Worm (Caenorhabditis elegans) whole organism, L1 larva: ENCODE measurements around the gene flp-12.

Experiments
- C04F5.9 ChIP-seq: sonication (generic microtip); optimal IDR thresholded peaks from 2 replicates; lab custom pipeline; 2016; ENCODE audit warnings: missing genetic modification characterization, missing compliant biosample characterization
- C34B4.2 ChIP-seq: sonication (generic microtip); optimal IDR thresholded peaks from 2 replicates; lab custom pipeline; 2017; ENCODE audit warnings: mild to moderate bottlenecking, missing genetic modification characterization, missing compliant biosample characterization
- alr-1 ChIP-seq: fragments of 200-800 bp; sonication (Bioruptor generic); optimal IDR thresholded peaks from 2 replicates; lab custom pipeline; 2018; ENCODE audit warnings: borderline replicate concordance, mild to moderate bottlenecking, missing genetic modification characterization, missing compliant biosample characterization
- aly-2 ChIP-seq: fragments of 150-350 bp; optimal IDR thresholded peaks from 2 replicates; lab custom pipeline; 2014; ENCODE audit warnings: missing biosample characterization, missing genetic modification characterization
- ama-1 ChIP-seq: fragments of 150-350 bp; optimal IDR thresholded peaks from 2 replicates; lab custom pipeline; 2014
- blmp-1 ChIP-seq: fragments of 150-350 bp; optimal IDR thresholded peaks from 2 replicates; lab custom pipeline; 2014; ENCODE audit warnings: missing biosample characterization, missing genetic modification characterization
- ceh-82 ChIP-seq, 3 experiments: fragments of 150-350 bp in 1 of 3; sonication (generic microtip) in 2 of 3; optimal IDR thresholded peaks; 2 replicates each; lab custom pipeline; 2014 to 2017; ENCODE audit warnings: missing biosample characterization in 3 of 3, missing genetic modification characterization in 3 of 3
- ceh-90 ChIP-seq: sonication (generic microtip); optimal IDR thresholded peaks from 2 replicates; lab custom pipeline; 2016; ENCODE audit warnings: missing genetic modification characterization, missing compliant biosample characterization
- ces-1 ChIP-seq: fragments of 150-350 bp; optimal IDR thresholded peaks from 2 replicates; lab custom pipeline; 2014; ENCODE audit warnings: missing biosample characterization, missing genetic modification reagents, missing genetic modification characterization
- egl-27 ChIP-seq, 2 experiments: fragments of 150-350 bp in 1 of 2; sonication (generic microtip); optimal IDR thresholded peaks; 3 replicates each; lab custom pipeline; 2017 to 2018; ENCODE audit warnings: missing biosample characterization in 2 of 2, missing genetic modification characterization in 2 of 2, missing genetic modification reagents in 2 of 2
- elt-2 ChIP-seq: sonication (generic microtip); optimal IDR thresholded peaks from 2 replicates; lab custom pipeline; 2016; ENCODE audit warnings: missing genetic modification characterization, mild to moderate bottlenecking, inconsistent platforms, missing compliant biosample characterization, missing genetic modification reagents
- fkh-10 ChIP-seq: sonication (generic microtip); optimal IDR thresholded peaks from 2 replicates; lab custom pipeline; 2017; ENCODE audit warnings: missing biosample characterization, missing genetic modification reagents, missing genetic modification characterization
- hlh-4 ChIP-seq: sonication (generic microtip); optimal IDR thresholded peaks from 2 replicates; lab custom pipeline; 2016; ENCODE audit warnings: mild to moderate bottlenecking, missing genetic modification characterization, missing compliant biosample characterization
- hpl-2 ChIP-seq: fragments of 150-350 bp; optimal IDR thresholded peaks from 2 replicates; lab custom pipeline; 2014; ENCODE audit warnings: missing biosample characterization, missing genetic modification reagents, missing genetic modification characterization
- jun-1 ChIP-seq: fragments of 150-350 bp; optimal IDR thresholded peaks from 2 replicates; lab custom pipeline; 2014; ENCODE audit warnings: missing biosample characterization, missing genetic modification reagents, missing genetic modification characterization
- lin-14 ChIP-seq: fragments of 200-800 bp; sonication (Bioruptor generic); optimal IDR thresholded peaks from 2 replicates; lab custom pipeline; 2018; ENCODE audit warnings: mild to moderate bottlenecking, missing genetic modification characterization, moderate library complexity, missing compliant biosample characterization
- lin-35 ChIP-seq, 2 experiments: fragments of 150-350 bp; optimal IDR thresholded peaks; 2 replicates each; lab custom pipeline; 2014; ENCODE audit warnings: missing biosample characterization in 2 of 2, missing genetic modification characterization in 2 of 2, missing genetic modification reagents in 2 of 2
- mab-9 ChIP-seq: fragments of 200-800 bp; sonication (Bioruptor generic); IDR thresholded peaks from 2 replicates; pipeline ENCODE4 v1.3.6; 2022; ENCODE audit warnings: missing genetic modification reagents, missing genetic modification characterization, missing compliant biosample characterization
- mdl-1 ChIP-seq, 2 experiments: fragments of 150-350 bp; optimal IDR thresholded peaks; 2 replicates each; lab custom pipeline; 2014 to 2017; ENCODE audit warnings: missing biosample characterization in 2 of 2, missing genetic modification characterization in 2 of 2, inconsistent platforms in 1 of 2
- mef-2 ChIP-seq: fragments of 150-350 bp; optimal IDR thresholded peaks from 2 replicates; lab custom pipeline; 2014; ENCODE audit warnings: missing biosample characterization, missing genetic modification characterization
- nhr-12 ChIP-seq: sonication (generic microtip); optimal IDR thresholded peaks from 2 replicates; lab custom pipeline; 2017; ENCODE audit warnings: missing biosample characterization, missing genetic modification characterization
- nhr-20 ChIP-seq: sonication (generic microtip); optimal IDR thresholded peaks from 2 replicates; lab custom pipeline; 2016; ENCODE audit warnings: mild to moderate bottlenecking, missing genetic modification characterization, missing compliant biosample characterization
- nhr-237 ChIP-seq: fragments of 150-350 bp; optimal IDR thresholded peaks from 2 replicates; lab custom pipeline; 2014; ENCODE audit warnings: missing biosample characterization, missing genetic modification characterization
- nhr-47 ChIP-seq: sonication (generic microtip); optimal IDR thresholded peaks from 2 replicates; lab custom pipeline; 2016; ENCODE audit warnings: mild to moderate bottlenecking, missing genetic modification characterization, moderate library complexity, missing compliant biosample characterization
- nhr-71 ChIP-seq: sonication (generic microtip); optimal IDR thresholded peaks from 2 replicates; lab custom pipeline; 2016; ENCODE audit warnings: mild to moderate bottlenecking, missing genetic modification characterization, moderate library complexity, missing compliant biosample characterization
- nhr-76 ChIP-seq: sonication (generic microtip); optimal IDR thresholded peaks from 2 replicates; lab custom pipeline; 2017; ENCODE audit warnings: missing biosample characterization, missing genetic modification characterization
- nhr-77 ChIP-seq: fragments of 150-350 bp; optimal IDR thresholded peaks from 2 replicates; lab custom pipeline; 2014; ENCODE audit warnings: missing biosample characterization, missing genetic modification characterization
- nhr-85 ChIP-seq: sonication (generic microtip); peaks from one replicate; lab custom pipeline; 2016; ENCODE audit warnings: missing genetic modification characterization, inconsistent platforms, missing compliant biosample characterization
- nhr-90 ChIP-seq: sonication (generic microtip); optimal IDR thresholded peaks from 2 replicates; lab custom pipeline; 2016; ENCODE audit warnings: mild to moderate bottlenecking, missing genetic modification characterization, missing compliant biosample characterization; ENCODE audit not compliant: poor library complexity
- pax-3 ChIP-seq: fragments of 200-800 bp; sonication (Bioruptor generic); optimal IDR thresholded peaks from 2 replicates; lab custom pipeline; 2018; ENCODE audit warnings: mild to moderate bottlenecking, missing genetic modification characterization, moderate library complexity, missing compliant biosample characterization
- pqm-1 ChIP-seq: sonication (generic microtip); optimal IDR thresholded peaks from 3 replicates; lab custom pipeline; 2017; ENCODE audit warnings: missing biosample characterization, missing genetic modification characterization
- skn-1 ChIP-seq: fragments of 150-350 bp; optimal IDR thresholded peaks from 2 replicates; lab custom pipeline; 2014; ENCODE audit warnings: missing biosample characterization, missing genetic modification characterization
- snu-23 ChIP-seq: sonication (generic microtip); optimal IDR thresholded peaks from 2 replicates; lab custom pipeline; 2016; ENCODE audit warnings: missing genetic modification characterization, missing compliant biosample characterization
- sup-37 ChIP-seq: fragments of 200-800 bp; sonication (Bioruptor generic); optimal IDR thresholded peaks from 2 replicates; lab custom pipeline; 2018; ENCODE audit warnings: mild to moderate bottlenecking, missing genetic modification characterization, missing compliant biosample characterization
- swsn-7 ChIP-seq: sonication (generic microtip); optimal IDR thresholded peaks from 2 replicates; lab custom pipeline; 2016; ENCODE audit warnings: missing genetic modification characterization, missing compliant biosample characterization
- tlp-1 ChIP-seq: fragments of 150-350 bp; optimal IDR thresholded peaks from 2 replicates; lab custom pipeline; 2014; ENCODE audit warnings: missing biosample characterization, missing genetic modification characterization
- unc-86 ChIP-seq: sonication (generic microtip); optimal IDR thresholded peaks from 2 replicates; lab custom pipeline; 2016; ENCODE audit warnings: missing genetic modification characterization, missing compliant biosample characterization
- vab-15 ChIP-seq: sonication (generic microtip); optimal IDR thresholded peaks from 2 replicates; lab custom pipeline; 2017; ENCODE audit warnings: missing genotype, mild to moderate bottlenecking, missing genetic modification characterization, missing compliant biosample characterization
- ztf-11 ChIP-seq, 2 experiments: sonication (generic microtip); optimal IDR thresholded peaks; 2 replicates each; lab custom pipeline; 2016 to 2017; ENCODE audit warnings: missing genetic modification characterization in 2 of 2, missing biosample characterization in 1 of 2, missing compliant biosample characterization in 1 of 2

Gene flp-12

DNA sequence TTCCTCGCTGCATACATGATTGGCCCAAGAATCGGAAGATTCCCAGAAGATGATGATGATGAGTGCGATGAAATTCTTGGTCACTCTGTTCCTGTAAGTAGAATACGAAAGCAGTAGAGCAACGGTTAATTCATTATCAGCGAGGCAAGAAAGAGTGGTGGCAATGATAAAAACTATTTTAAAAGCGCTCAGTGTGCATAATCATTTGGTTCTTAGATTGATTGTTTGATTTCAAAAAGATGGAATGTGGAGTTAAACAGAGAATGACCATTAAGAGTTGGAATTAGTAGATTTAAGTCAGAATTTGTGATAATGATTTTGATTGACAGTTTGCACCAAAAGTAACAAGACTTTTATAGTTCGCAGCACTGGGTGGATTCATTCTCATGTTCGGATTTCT lies 25.0 kb downstream of the flp-12 start:
- TF ChIP-seq elt-2 (tag; lab: Kevin White, UChicago) (peak; percentile 67), C34B4.2 (tag; lab: Kevin White, UChicago) (no peak), nhr-85 (tag; lab: Kevin White, UChicago) (no peak), nhr-77 (tag; lab: Kevin White, UChicago) (no peak), sup-37 (GFP tag; lab: Kevin White, UChicago) (no peak)

DNA sequence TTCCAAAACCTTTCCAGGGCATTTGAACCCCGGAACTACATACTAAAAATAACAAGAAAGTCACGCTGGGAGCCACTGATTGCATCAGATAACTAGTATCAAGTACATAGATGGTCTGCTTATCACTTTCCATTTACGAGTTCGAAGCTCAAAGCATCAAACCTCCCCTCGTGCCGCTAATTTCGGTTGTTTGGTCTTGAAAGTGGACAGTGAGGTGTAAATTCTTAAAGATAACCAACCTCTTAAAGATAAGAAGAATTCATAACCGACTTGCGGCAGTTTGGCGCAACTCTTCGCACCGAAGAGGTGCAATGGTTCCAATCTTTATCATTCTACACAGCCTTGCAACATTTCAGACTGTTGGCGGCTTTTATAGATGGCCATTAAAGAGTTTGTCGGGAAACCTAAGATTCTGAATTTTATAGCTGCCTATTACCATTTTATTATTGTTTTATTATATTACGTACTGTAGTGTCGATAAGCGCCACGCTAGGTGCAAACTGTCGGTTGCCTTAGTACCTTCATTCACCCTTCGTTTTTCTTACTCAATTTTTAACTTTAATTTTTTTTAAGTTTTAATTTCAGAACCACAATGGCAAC lies 27.3 kb downstream of the flp-12 start, which contains the start of gene amt-4:
amt-4 (plus strand) TSS at position 586 of the 600 bp plus-strand sequence.
- TF ChIP-seq tlp-1 (tag; lab: Kevin White, UChicago) (peak; percentile 27), lin-14 (GFP tag; lab: Kevin White, UChicago) (peak; percentile 4), nhr-71 (tag; lab: Kevin White, UChicago) (peak; percentile 31), jun-1 (tag; lab: Kevin White, UChicago) (peak; percentile 13), vab-15 (tag; lab: Kevin White, UChicago) (no peak), nhr-12 (no peak), elt-2 (tag; lab: Kevin White, UChicago) (peak; percentile 98), nhr-47 (no peak), nhr-90 (tag; lab: Kevin White, UChicago) (peak; percentile 13), nhr-20 (tag; lab: Kevin White, UChicago) (peak; percentile 23), mdl-1 (tag; optimal IDR thresholded peaks at IDR 0.05; lab: Kevin White, UChicago) (peak in 1 of 2 experiments; percentile 64)

DNA sequence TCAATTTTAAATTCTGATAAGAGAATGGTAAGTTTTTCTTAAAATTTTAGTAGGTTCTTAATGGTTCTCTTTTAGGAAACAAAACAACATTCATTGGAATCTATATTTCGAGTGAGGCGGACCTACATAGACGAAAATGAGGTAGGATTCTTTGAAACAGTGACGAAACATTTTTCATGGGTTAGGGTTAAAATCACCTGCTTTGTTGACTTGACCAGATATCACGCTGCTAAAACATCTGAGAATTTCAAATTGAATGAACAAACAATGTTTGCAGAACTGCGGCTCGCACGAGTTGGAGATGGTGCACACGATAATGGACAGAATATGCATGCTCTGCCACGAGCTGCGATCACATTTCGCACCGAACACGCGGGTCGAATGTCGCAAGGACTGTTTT lies 29.9 kb downstream of the flp-12 start:
- TF ChIP-seq hlh-4 (peak; percentile 84), pax-3 (tag; lab: Kevin White, UChicago) (no peak)

DNA sequence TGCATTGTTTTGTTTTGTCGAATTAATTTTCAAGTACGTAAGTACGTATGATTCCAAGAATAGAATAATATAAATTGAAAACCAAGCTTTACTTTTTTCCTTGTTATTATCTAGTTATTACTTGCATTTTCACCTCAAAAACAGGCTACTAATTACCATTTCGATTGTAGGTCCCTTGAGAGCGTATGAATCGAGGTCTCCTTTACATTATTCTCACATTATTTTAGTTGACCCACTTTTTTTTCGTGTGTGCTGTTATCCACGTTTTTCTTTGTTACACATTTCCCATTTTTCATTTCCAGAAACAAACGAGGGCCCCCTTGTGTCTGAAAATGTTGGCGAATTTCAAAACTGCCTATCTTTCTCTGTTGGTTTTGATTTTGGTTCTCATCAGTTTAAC lies 30.3 kb downstream of the flp-12 start, which contains the start of gene C05E11.6:
C05E11.6 (plus strand) TSS at position 301 of the 400 bp plus-strand sequence.
- no peak for TF ChIP-seq ceh-82 (tag; optimal IDR thresholded peaks at IDR 0.05; lab: Kevin White, UChicago)
- no peak for TF ChIP-seq ceh-90 (tag; lab: Kevin White, UChicago)
- no peak for TF ChIP-seq nhr-76 (tag; lab: Kevin White, UChicago)
- TF ChIP-seq egl-27 (tag; optimal IDR thresholded peaks at IDR 0.05; lab: Kevin White, UChicago), result no peak
- TF ChIP-seq mef-2 (tag; lab: Kevin White, UChicago), result no peak

DNA sequence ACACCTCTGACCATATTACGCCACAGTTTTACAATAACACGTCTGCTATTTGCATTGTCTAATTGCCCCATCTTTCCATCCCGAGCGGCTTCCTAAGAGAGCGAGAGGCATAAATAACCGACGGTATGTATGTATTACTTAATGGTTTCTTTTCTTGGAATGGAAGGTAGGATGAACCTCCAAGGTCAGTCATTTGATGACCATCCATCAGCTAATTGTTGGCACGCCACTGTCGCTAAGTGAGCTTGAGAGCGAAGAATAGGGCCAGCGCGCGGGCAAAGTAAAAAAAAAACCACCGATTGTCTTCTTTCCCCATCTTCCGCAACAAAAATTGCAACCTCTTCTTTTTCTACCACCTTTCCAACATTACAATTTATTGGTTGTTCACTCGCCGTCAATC lies 36.1 kb downstream of the flp-12 start:
- TF ChIP-seq blmp-1 (tag; lab: Kevin White, UChicago), result peak; percentile 43
- TF ChIP-seq ceh-82 (tag; optimal IDR thresholded peaks at IDR 0.05; lab: Kevin White, UChicago), result no peak
- no peak for TF ChIP-seq unc-86
- no peak for TF ChIP-seq fkh-10
- TF ChIP-seq mab-9 (GFP tag; lab: Robert Waterston, UW), result no peak
- no peak for TF ChIP-seq aly-2 (tag; lab: Kevin White, UChicago)
- TF ChIP-seq nhr-12, result no peak
- no peak for TF ChIP-seq vab-15 (tag; lab: Kevin White, UChicago)
- no peak for TF ChIP-seq pqm-1 (tag; lab: Kevin White, UChicago)
- TF ChIP-seq nhr-237, result no peak
- no peak for TF ChIP-seq hpl-2 (GFP tag; lab: Kevin White, UChicago)
- TF ChIP-seq ztf-11 (tag; optimal IDR thresholded peaks at IDR 0.05; lab: Kevin White, UChicago), result no peak
- TF ChIP-seq C34B4.2 (tag; lab: Kevin White, UChicago), result no peak
- peak; percentile 81 for TF ChIP-seq nhr-85 (tag; lab: Kevin White, UChicago)
- TF ChIP-seq skn-1 (tag; lab: Kevin White, UChicago), result no peak
- TF ChIP-seq nhr-77 (tag; lab: Kevin White, UChicago), result no peak
- TF ChIP-seq snu-23 (GFP tag; lab: Kevin White, UChicago), result no peak
- TF ChIP-seq ces-1 (GFP tag; lab: Kevin White, UChicago), result no peak
- peak; percentile 37 for TF ChIP-seq lin-14 (GFP tag; lab: Kevin White, UChicago)
- TF ChIP-seq C04F5.9 (tag; lab: Kevin White, UChicago), result no peak
- no peak for TF ChIP-seq elt-2 (tag; lab: Kevin White, UChicago)
- no peak for TF ChIP-seq jun-1 (tag; lab: Kevin White, UChicago)
- TF ChIP-seq alr-1 (tag; lab: Kevin White, UChicago), result no peak
- TF ChIP-seq lin-35 (GFP tag; optimal IDR thresholded peaks at IDR 0.05; lab: Kevin White, UChicago), result no peak
- TF ChIP-seq ama-1 (lab: Kevin White, UChicago), result no peak
- TF ChIP-seq swsn-7 (tag; lab: Kevin White, UChicago), result no peak
